Worm (Caenorhabditis elegans) whole organism, young adult: Measurements from ENCODE around the gene hpo-8.

Experiments used
- B0035.1 ChIP-seq: sonication (generic microtip); optimal IDR thresholded peaks from 2 replicates; lab custom pipeline; 2016; ENCODE audit warnings: missing genetic modification characterization, mild to moderate bottlenecking, missing compliant biosample characterization, missing genotype, missing genetic modification reagents
- atf-7 ChIP-seq: sonication (generic microtip); optimal IDR thresholded peaks from 2 replicates; lab custom pipeline; 2017; ENCODE audit warnings: mild to moderate bottlenecking, missing genetic modification characterization, missing compliant biosample characterization
- attf-3 ChIP-seq: fragments of 200-800 bp; sonication (Bioruptor generic); conservative IDR thresholded peaks from 2 replicates; pipeline ENCODE4 v1.3.6; 2022; ENCODE audit warnings: missing genetic modification reagents, missing genetic modification characterization, missing compliant biosample characterization
- bed-1 ChIP-seq: fragments of 200-800 bp; sonication (Bioruptor generic); IDR thresholded peaks from 2 replicates; pipeline ENCODE4 v1.3.6; 2022; ENCODE audit warnings: missing genetic modification reagents, missing genetic modification characterization, missing compliant biosample characterization
- efl-1 ChIP-seq: fragments of 150-350 bp; optimal IDR thresholded peaks from 2 replicates; lab custom pipeline; 2014; ENCODE audit warnings: missing biosample characterization, missing genetic modification reagents, missing genetic modification characterization
- hmg-1.2 ChIP-seq: fragments of 200-800 bp; sonication (Bioruptor generic); IDR thresholded peaks from 2 replicates; pipeline ENCODE4 v1.3.6; 2022; ENCODE audit warnings: missing genetic modification reagents, missing genetic modification characterization, missing compliant biosample characterization
- lin-26 ChIP-seq: fragments of 200-800 bp; sonication (Bioruptor generic); IDR thresholded peaks from 2 replicates; pipeline ENCODE4 v1.3.6; 2022; ENCODE audit warnings: missing genetic modification reagents, missing genetic modification characterization, missing compliant biosample characterization
- madf-3 ChIP-seq: fragments of 200-800 bp; sonication (Bioruptor generic); IDR thresholded peaks from 2 replicates; pipeline ENCODE4 v1.3.6; 2022; ENCODE audit warnings: missing genetic modification reagents, missing genetic modification characterization, missing compliant biosample characterization
- madf-8 ChIP-seq: fragments of 200-800 bp; sonication (Bioruptor generic); conservative IDR thresholded peaks from 2 replicates; pipeline ENCODE4 v1.3.6; 2022; ENCODE audit warnings: missing genetic modification reagents, missing genetic modification characterization, missing compliant biosample characterization
- mes-4 ChIP-seq: sonication (generic microtip); optimal IDR thresholded peaks from 2 replicates; lab custom pipeline; 2016; ENCODE audit warnings: missing genotype, missing genetic modification characterization, missing compliant biosample characterization
- nfya-1 ChIP-seq: sonication (generic microtip); optimal IDR thresholded peaks from 2 replicates; lab custom pipeline; 2017; ENCODE audit warnings: antibody characterized with exemption, missing compliant biosample characterization, missing genetic modification characterization, borderline replicate concordance; ENCODE audit not compliant: insufficient read depth
- snpc-3.4 ChIP-seq: sonication (generic microtip); optimal IDR thresholded peaks from 2 replicates; lab custom pipeline; 2017; ENCODE audit warnings: missing genetic modification characterization, mild to moderate bottlenecking, missing compliant biosample characterization, antibody characterized with exemption, moderate library complexity, missing genotype, missing genetic modification reagents
- snpc-4 ChIP-seq, 5 experiments: fragments of 150-350 bp in 1 of 5; sonication (generic microtip) in 4 of 5; optimal IDR thresholded peaks; 2 replicates each; lab custom pipeline; 2014 to 2018; ENCODE audit warnings: missing genetic modification characterization in 5 of 5, missing biosample characterization in 3 of 5, antibody characterized with exemption in 2 of 5, mild to moderate bottlenecking in 2 of 5, missing compliant biosample characterization in 2 of 5, missing genotype in 2 of 5, moderate library complexity in 2 of 5, missing genetic modification reagents in 1 of 5
- tbx-9 ChIP-seq: sonication (generic microtip); optimal IDR thresholded peaks from 2 replicates; lab custom pipeline; 2016; ENCODE audit warnings: borderline replicate concordance, missing genetic modification characterization, inconsistent platforms, missing compliant biosample characterization

ce11 chrV:6838599-6838998 lies 490 bp upstream of the hpo-8 start, which contains the start of gene T15B7.15:
- TF ChIP-seq attf-3 (GFP tag; lab: Robert Waterston, UW) (peak; percentile 93), snpc-4 (GFP tag; optimal IDR thresholded peaks at IDR 0.05; lab: Kevin White, UChicago) (no peak), snpc-4 (tag; optimal IDR thresholded peaks at IDR 0.05; lab: Kevin White, UChicago) (no peak), bed-1 (GFP tag; lab: Robert Waterston, UW) (no peak), madf-3 (GFP tag; lab: Robert Waterston, UW) (no peak), B0035.1 (tag; lab: Kevin White, UChicago) (no peak), snpc-3.4 (tag; lab: Kevin White, UChicago) (no peak), lin-26 (GFP tag; lab: Robert Waterston, UW) (no peak), mes-4 (tag; lab: Kevin White, UChicago) (no peak), hmg-1.2 (GFP tag; lab: Robert Waterston, UW) (no peak), efl-1 (GFP tag; lab: Kevin White, UChicago) (no peak), tbx-9 (tag; lab: Kevin White, UChicago) (no peak), madf-8 (GFP tag; lab: Robert Waterston, UW) (no peak), atf-7 (tag; lab: Kevin White, UChicago) (no peak), nfya-1 (tag; lab: Kevin White, UChicago) (no peak)
